Worm (Caenorhabditis elegans) whole organism, mixed stage, embryonic: ENCODE measurements around the gene ani-1.

Experiments used
- ham-2 ChIP-seq: fragments of 200-800 bp; sonication (Bioruptor generic); optimal IDR thresholded peaks from 2 replicates; lab custom pipeline; 2018; ENCODE audit warnings: mild to moderate bottlenecking, missing genetic modification characterization, missing compliant biosample characterization
- lsy-2 ChIP-seq: fragments of 150-350 bp; optimal IDR thresholded peaks from 2 replicates; lab custom pipeline; 2014; ENCODE audit warnings: missing biosample characterization, missing genetic modification characterization
- mep-1 ChIP-seq: fragments of 150-350 bp; optimal IDR thresholded peaks from 2 replicates; lab custom pipeline; 2017; ENCODE audit warnings: missing biosample characterization, missing genetic modification reagents, missing genetic modification characterization, inconsistent platforms
- nhr-28 ChIP-seq: fragments of 150-350 bp; optimal IDR thresholded peaks from 2 replicates; lab custom pipeline; 2014; ENCODE audit warnings: missing biosample characterization, missing genetic modification characterization
- nhr-76 ChIP-seq: sonication (generic microtip); optimal IDR thresholded peaks from 2 replicates; lab custom pipeline; 2017; ENCODE audit warnings: missing biosample characterization, missing genetic modification characterization
- pha-4 ChIP-seq: fragments of 150-350 bp; optimal IDR thresholded peaks from 2 replicates; lab custom pipeline; 2018; ENCODE audit warnings: missing biosample characterization, missing genetic modification reagents, missing genetic modification characterization
- ztf-11 ChIP-seq: fragments of 150-350 bp; optimal IDR thresholded peaks from 2 replicates; lab custom pipeline; 2014; ENCODE audit warnings: missing biosample characterization, missing genetic modification characterization

ce11 chrIII:12428264-12428627, 24.9 kb downstream of the ani-1 start:
- TF ChIP-seq nhr-76 (no peak), mep-1 (tag; lab: Kevin White, UChicago) (no peak), nhr-28 (tag; lab: Kevin White, UChicago) (no peak), pha-4 (tag; lab: Kevin White, UChicago) (no peak), ztf-11 (tag; lab: Kevin White, UChicago) (no peak), ham-2 (GFP tag; lab: Kevin White, UChicago) (no peak), lsy-2 (tag; lab: Kevin White, UChicago) (no peak)
